Fruit fly (Drosophila melanogaster) whole organism, wandering third instar larva: Measurements from ENCODE around the gene CG15210.

ENCODE experiments used
- Hr83 ChIP-seq: fragments of 200-300 bp; sonication (Bioruptor generic); optimal IDR thresholded peaks from 2 replicates; lab custom pipeline; 2016; ENCODE audit warnings: missing biosample characterization, mild to moderate bottlenecking, missing genetic modification characterization, moderate library complexity; ENCODE audit not compliant: poor library complexity, severe bottlenecking
- N ChIP-seq: fragments of >200 bp; optimal IDR thresholded peaks from 2 replicates; lab custom pipeline; 2018; ENCODE audit warnings: missing biosample characterization, missing external identifiers, missing genetic modification characterization
- brk ChIP-seq: fragments of 200-800 bp; sonication (Bioruptor generic); optimal IDR thresholded peaks from 2 replicates; lab custom pipeline; 2016; ENCODE audit warnings: missing biosample characterization, mild to moderate bottlenecking, missing genetic modification characterization
- dsf ChIP-seq: sonication (Bioruptor generic); optimal IDR thresholded peaks from 2 replicates; lab custom pipeline; 2016; ENCODE audit warnings: missing biosample characterization, missing genetic modification characterization, borderline replicate concordance
- usp ChIP-seq: fragments of >200 bp; optimal IDR thresholded peaks from 2 replicates; lab custom pipeline; 2017; ENCODE audit warnings: missing biosample characterization, missing genetic modification characterization

DNA sequence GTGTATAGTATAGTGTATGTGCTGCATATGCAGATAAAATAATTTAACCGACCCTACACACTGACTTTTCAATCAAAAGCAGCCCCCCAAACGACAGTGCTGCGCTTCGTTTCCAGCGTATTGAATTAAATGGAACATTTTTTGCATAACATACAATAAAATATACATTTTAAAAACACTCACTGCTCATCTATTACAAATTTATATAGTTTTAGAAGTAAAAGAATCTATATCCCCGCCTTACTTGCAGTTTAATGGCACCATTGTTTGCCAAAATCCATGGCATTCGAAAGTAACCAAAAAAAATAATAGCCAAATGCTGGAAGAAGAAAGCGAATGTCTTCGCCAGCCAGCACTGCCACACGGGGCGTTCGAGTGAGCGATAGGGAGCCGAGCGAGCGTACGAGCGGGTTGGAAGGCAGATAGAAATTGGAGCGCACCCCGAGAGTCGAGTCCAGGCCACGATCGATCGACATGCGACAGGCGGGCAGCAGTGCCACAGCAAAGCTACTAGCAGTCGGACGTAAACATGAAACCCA is 2.8 kb downstream of the CG15210 start, which contains the start of gene CG15209:
- TF ChIP-seq Hr83 (GFP tag; lab: Kevin White, UChicago) (no peak), dsf (GFP tag; lab: Kevin White, UChicago) (no peak), N (GFP tag; lab: Kevin White, UChicago) (no peak), usp (GFP tag; lab: Kevin White, UChicago) (no peak), brk (GFP tag; lab: Kevin White, UChicago) (no peak)
